Worm (Caenorhabditis elegans) whole organism, early embryonic: ENCODE data around the gene srbc-63.

ENCODE experiments used
- B0310.2 ChIP-seq: sonication (generic microtip); optimal IDR thresholded peaks from 2 replicates; lab custom pipeline; 2016; ENCODE audit warnings: mild to moderate bottlenecking, missing genetic modification characterization, missing compliant biosample characterization
- F13C5.2 ChIP-seq: sonication (generic microtip); optimal IDR thresholded peaks from 2 replicates; lab custom pipeline; 2017; ENCODE audit warnings: mild to moderate bottlenecking, missing genetic modification characterization, inconsistent platforms, missing compliant biosample characterization
- aly-1 ChIP-seq: sonication (generic microtip); optimal IDR thresholded peaks from 2 replicates; lab custom pipeline; 2016; ENCODE audit warnings: missing genetic modification characterization, missing compliant biosample characterization
- ama-1 ChIP-seq: fragments of 150-350 bp; optimal IDR thresholded peaks from 2 replicates; lab custom pipeline; 2014
- ceh-13 ChIP-seq: fragments of 200-800 bp; sonication (Bioruptor generic); optimal IDR thresholded peaks from 2 replicates; lab custom pipeline; 2018; ENCODE audit warnings: mild to moderate bottlenecking, missing genetic modification characterization, missing compliant biosample characterization
- ceh-36 ChIP-seq: sonication (generic microtip); optimal IDR thresholded peaks from 2 replicates; lab custom pipeline; 2016; ENCODE audit warnings: missing genetic modification characterization, inconsistent platforms, missing compliant biosample characterization
- ets-7 ChIP-seq: sonication (generic microtip); optimal IDR thresholded peaks from 2 replicates; lab custom pipeline; 2016; ENCODE audit warnings: missing genotype, missing genetic modification characterization, missing compliant biosample characterization
- flt-1 ChIP-seq: fragments of 200-800 bp; sonication (Bioruptor generic); IDR thresholded peaks from 2 replicates; pipeline ENCODE4 v1.3.6; 2022; ENCODE audit warnings: missing genetic modification characterization, missing compliant biosample characterization
- hmbx-1 ChIP-seq: sonication (generic microtip); optimal IDR thresholded peaks from 2 replicates; lab custom pipeline; 2016; ENCODE audit warnings: mild to moderate bottlenecking, missing genetic modification characterization, missing compliant biosample characterization
- hmg-4 ChIP-seq: fragments of 200-800 bp; sonication (Bioruptor generic); optimal IDR thresholded peaks from 2 replicates; lab custom pipeline; 2018; ENCODE audit warnings: mild to moderate bottlenecking, missing genetic modification characterization, missing compliant biosample characterization
- hnd-1 ChIP-seq: sonication (generic microtip); optimal IDR thresholded peaks from 2 replicates; lab custom pipeline; 2016; ENCODE audit warnings: missing genetic modification characterization, missing compliant biosample characterization
- pes-1 ChIP-seq: fragments of 200-800 bp; sonication (Bioruptor generic); IDR thresholded peaks from 2 replicates; pipeline ENCODE4 v1.3.6; 2022; ENCODE audit warnings: missing genetic modification reagents, missing genetic modification characterization, missing compliant biosample characterization
- scrt-1 ChIP-seq: fragments of 200-800 bp; sonication (Bioruptor generic); IDR thresholded peaks from 2 replicates; pipeline ENCODE4 v1.3.6; 2022; ENCODE audit warnings: missing genetic modification characterization, missing compliant biosample characterization
- sea-1 ChIP-seq: fragments of 200-800 bp; sonication (Bioruptor generic); conservative IDR thresholded peaks from 2 replicates; pipeline ENCODE4 v1.3.6; 2022; ENCODE audit warnings: missing genetic modification characterization, missing compliant biosample characterization
- tbx-11 ChIP-seq: fragments of 200-800 bp; sonication (Bioruptor generic); IDR thresholded peaks from 2 replicates; pipeline ENCODE4 v1.3.6; 2022; ENCODE audit warnings: missing genetic modification characterization, missing compliant biosample characterization
- tbx-37 ChIP-seq: fragments of 200-800 bp; sonication (Bioruptor generic); conservative IDR thresholded peaks from 2 replicates; pipeline ENCODE4 v1.3.6; 2022; ENCODE audit warnings: missing genetic modification reagents, missing genetic modification characterization, missing compliant biosample characterization
- tra-4 ChIP-seq: sonication (generic microtip); optimal IDR thresholded peaks from 2 replicates; lab custom pipeline; 2017; ENCODE audit warnings: missing genetic modification characterization, missing compliant biosample characterization

srbc-63 gene

DNA sequence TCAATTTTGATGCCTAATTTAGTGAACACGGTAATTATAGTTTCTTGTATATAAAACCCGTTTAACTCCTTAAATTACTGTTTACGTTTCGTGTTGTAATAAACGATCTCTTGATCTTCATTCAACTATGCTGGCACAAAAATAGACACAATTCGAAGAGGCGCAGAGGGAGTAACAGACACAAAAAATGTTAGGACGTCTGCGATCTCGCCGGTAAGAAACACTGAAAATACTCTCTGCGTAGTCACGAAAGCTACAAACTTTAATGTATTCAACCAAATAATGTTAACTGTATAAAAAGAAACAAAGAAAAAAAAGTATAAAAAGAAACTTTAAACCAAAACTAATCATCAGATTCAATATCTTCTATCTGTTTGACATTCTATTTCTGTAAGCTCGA, 31.7 kb downstream of the srbc-63 start, which contains the start of gene dhs-23:
dhs-23 (plus strand) TSS at position 363 of the 400 bp plus-strand sequence.
- no peak for TF ChIP-seq tbx-11
- TF ChIP-seq hmg-4 (GFP tag; lab: Kevin White, UChicago): no peak
- no peak for TF ChIP-seq B0310.2
- TF ChIP-seq ama-1 (lab: Kevin White, UChicago): no peak
- no peak for TF ChIP-seq aly-1 (tag; lab: Kevin White, UChicago)
- TF ChIP-seq hmbx-1: no peak
- TF ChIP-seq flt-1: no peak
- no peak for TF ChIP-seq ets-7 (tag; lab: Kevin White, UChicago)
- no peak for TF ChIP-seq pes-1 (GFP tag; lab: Robert Waterston, UW)
- TF ChIP-seq hnd-1 (tag; lab: Kevin White, UChicago): no peak
- no peak for TF ChIP-seq ceh-36

DNA sequence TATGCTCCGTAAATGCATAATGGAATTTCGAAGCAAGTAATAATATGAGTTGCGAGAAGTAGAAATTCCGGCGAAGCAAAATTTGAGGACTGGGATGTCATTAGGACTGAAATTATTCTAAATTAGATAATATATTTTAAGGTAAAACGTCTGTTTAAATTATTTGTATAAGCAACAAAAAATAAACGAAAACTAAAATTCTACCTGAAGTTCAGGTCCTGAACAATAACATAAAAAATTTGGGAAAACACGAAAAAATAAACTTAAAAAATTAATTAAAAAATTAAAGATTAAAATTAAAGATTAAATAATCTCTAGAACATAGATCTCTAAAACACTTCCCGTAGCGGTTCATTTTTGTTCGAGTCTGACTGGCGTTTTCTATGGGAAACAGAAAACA, 32.7 kb downstream of the srbc-63 start, which contains the start of gene srh-251:
srh-251 (minus strand) TSS at position 101 of the 400 bp plus-strand sequence.
- TF ChIP-seq ama-1 (lab: Kevin White, UChicago) (no peak), scrt-1 (GFP tag; lab: Robert Waterston, UW) (no peak), tbx-11 (no peak), tbx-37 (GFP tag; lab: Robert Waterston, UW) (no peak), hmbx-1 (no peak), ceh-13 (GFP tag; lab: Kevin White, UChicago) (no peak), ets-7 (tag; lab: Kevin White, UChicago) (no peak), hnd-1 (tag; lab: Kevin White, UChicago) (no peak), tra-4 (no peak), pes-1 (GFP tag; lab: Robert Waterston, UW) (no peak), ceh-36 (no peak), hmg-4 (GFP tag; lab: Kevin White, UChicago) (no peak), aly-1 (tag; lab: Kevin White, UChicago) (no peak), F13C5.2 (no peak), sea-1 (no peak), flt-1 (no peak)

DNA sequence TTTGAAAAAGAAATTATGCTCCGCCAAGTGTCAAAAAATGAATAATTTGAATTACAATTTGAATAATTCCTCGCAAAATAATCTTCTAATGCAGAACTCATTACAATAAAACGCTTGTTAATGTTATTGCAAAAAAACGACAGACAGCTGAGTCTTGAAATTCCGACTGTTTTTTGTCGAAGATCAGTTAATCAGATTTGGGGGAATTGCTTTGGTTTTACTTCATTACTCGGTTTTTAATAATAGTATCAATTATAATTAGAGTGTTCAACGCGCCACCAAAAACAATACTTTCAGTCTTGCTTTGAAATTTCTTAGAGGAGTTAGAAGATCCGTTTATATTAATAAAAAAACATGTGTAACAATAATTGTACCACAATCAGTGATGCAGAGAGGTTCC, 34.6 kb downstream of the srbc-63 start, which contains the start of gene srh-122:
srh-122 (minus strand) TSS at position 101 of the 400 bp plus-strand sequence.
- TF ChIP-seq tbx-11 (no peak), ceh-13 (GFP tag; lab: Kevin White, UChicago) (no peak), tra-4 (no peak), ets-7 (tag; lab: Kevin White, UChicago) (no peak), hnd-1 (tag; lab: Kevin White, UChicago) (no peak), B0310.2 (no peak), F13C5.2 (no peak), ceh-36 (no peak), pes-1 (GFP tag; lab: Robert Waterston, UW) (no peak), hmbx-1 (no peak)

DNA sequence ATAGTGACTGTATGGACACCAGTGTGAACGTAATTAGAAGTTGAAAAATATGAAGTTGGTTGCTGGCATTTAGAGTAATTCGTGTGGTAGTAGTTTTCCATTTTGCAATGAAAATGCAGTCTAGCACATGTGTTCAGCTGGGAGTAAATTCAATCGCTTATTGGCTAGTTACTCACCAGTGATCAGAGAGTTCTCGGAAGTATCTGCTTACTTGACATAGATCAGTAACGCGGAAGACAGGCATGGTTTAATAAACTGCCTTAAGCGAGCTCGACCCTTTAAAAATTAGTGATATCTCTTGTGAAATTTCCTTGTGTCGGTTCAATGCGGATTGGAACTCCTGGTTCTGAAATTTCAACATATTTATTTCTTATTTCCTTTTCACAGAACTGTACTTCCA, 36.3 kb downstream of the srbc-63 start, which contains the start of gene srh-52:
srh-52 (minus strand) TSS at position 101 of the 400 bp plus-strand sequence.
- no peak for TF ChIP-seq ceh-13 (GFP tag; lab: Kevin White, UChicago)
- TF ChIP-seq flt-1: no peak
- TF ChIP-seq ceh-36: no peak
- no peak for TF ChIP-seq pes-1 (GFP tag; lab: Robert Waterston, UW)
- no peak for TF ChIP-seq B0310.2
- no peak for TF ChIP-seq tbx-11
- no peak for TF ChIP-seq scrt-1 (GFP tag; lab: Robert Waterston, UW)

ce11 chrV:15369707-15370106, 42.8 kb downstream of the srbc-63 start, which contains the start of gene nhr-269:
Gene nhr-269 (minus strand): TSS chrV:15369807.
- TF ChIP-seq ama-1 (lab: Kevin White, UChicago): no peak
- no peak for TF ChIP-seq sea-1
- TF ChIP-seq B0310.2: no peak
- TF ChIP-seq pes-1 (GFP tag; lab: Robert Waterston, UW): no peak
- no peak for TF ChIP-seq scrt-1 (GFP tag; lab: Robert Waterston, UW)
- no peak for TF ChIP-seq hmbx-1
- no peak for TF ChIP-seq hnd-1 (tag; lab: Kevin White, UChicago)
- no peak for TF ChIP-seq flt-1
- TF ChIP-seq hmg-4 (GFP tag; lab: Kevin White, UChicago): no peak
- TF ChIP-seq F13C5.2: no peak
- TF ChIP-seq aly-1 (tag; lab: Kevin White, UChicago): no peak

- TF ChIP-seq F13C5.2 (no peak), ceh-13 (GFP tag; lab: Kevin White, UChicago) (no peak)
Measured at ce11 chrV:15367770-15368169, 44.8 kb downstream of the srbc-63 start.
